Worm (Caenorhabditis elegans) whole organism, young adult: ENCODE results near the gene ckb-2.

Experiments
- B0336.3 ChIP-seq: fragments of 200-800 bp; sonication (Bioruptor generic); IDR thresholded peaks from 2 replicates; pipeline ENCODE4 v1.3.6; 2022; ENCODE audit warnings: missing genetic modification characterization, missing compliant biosample characterization
- C06A6.2 ChIP-seq: fragments of 200-800 bp; sonication (Bioruptor generic); conservative IDR thresholded peaks from 2 replicates; pipeline ENCODE4 v1.3.6; 2022; ENCODE audit warnings: missing genetic modification characterization, missing compliant biosample characterization
- F10E7.11 ChIP-seq: sonication (generic microtip); optimal IDR thresholded peaks from 2 replicates; lab custom pipeline; 2017; ENCODE audit warnings: mild to moderate bottlenecking, missing genetic modification characterization, moderate library complexity, missing compliant biosample characterization
- F22D6.2 ChIP-seq: sonication (generic microtip); optimal IDR thresholded peaks from 2 replicates; lab custom pipeline; 2016; ENCODE audit warnings: mild to moderate bottlenecking, missing genetic modification characterization, missing compliant biosample characterization
- F37B4.10 ChIP-seq: fragments of 200-800 bp; sonication (Bioruptor generic); IDR thresholded peaks from 2 replicates; pipeline ENCODE4 v1.3.6; 2022; ENCODE audit warnings: missing genetic modification characterization, missing compliant biosample characterization
- F52B5.7 ChIP-seq: sonication (generic microtip); optimal IDR thresholded peaks from 2 replicates; lab custom pipeline; 2016; ENCODE audit warnings: mild to moderate bottlenecking, missing genetic modification characterization, missing compliant biosample characterization
- F55B11.4 ChIP-seq: sonication (generic microtip); optimal IDR thresholded peaks from 2 replicates; lab custom pipeline; 2016; ENCODE audit warnings: missing compliant biosample characterization, missing genetic modification characterization, borderline replicate concordance; ENCODE audit not compliant: insufficient read depth
- T07F8.4 ChIP-seq: sonication (generic microtip); optimal IDR thresholded peaks from 2 replicates; lab custom pipeline; 2016; ENCODE audit warnings: mild to moderate bottlenecking, missing genetic modification characterization, moderate library complexity, missing compliant biosample characterization
- T26A5.8 ChIP-seq: sonication (generic microtip); optimal IDR thresholded peaks from 2 replicates; lab custom pipeline; 2016; ENCODE audit warnings: missing genetic modification characterization, missing compliant biosample characterization
- Y56A3A.18 ChIP-seq: fragments of 200-800 bp; sonication (Bioruptor generic); IDR thresholded peaks from 2 replicates; pipeline ENCODE4 v1.3.6; 2022; ENCODE audit warnings: missing genetic modification reagents, missing genetic modification characterization, missing compliant biosample characterization
- Y67H2A.10 ChIP-seq: fragments of 200-800 bp; sonication (Bioruptor generic); conservative IDR thresholded peaks from 2 replicates; pipeline ENCODE4 v1.3.6; 2022; ENCODE audit warnings: missing genetic modification reagents, missing genetic modification characterization, missing compliant biosample characterization
- ZK185.1 ChIP-seq: sonication (generic microtip); optimal IDR thresholded peaks from 2 replicates; lab custom pipeline; 2016; ENCODE audit warnings: mild to moderate bottlenecking, missing genetic modification characterization, missing compliant biosample characterization; ENCODE audit not compliant: poor library complexity, severe bottlenecking
- akir-1 ChIP-seq: fragments of 200-800 bp; sonication (Bioruptor generic); optimal IDR thresholded peaks from 2 replicates; lab custom pipeline; 2018; ENCODE audit warnings: mild to moderate bottlenecking, missing genetic modification characterization, moderate library complexity, missing compliant biosample characterization
- atf-7 ChIP-seq: sonication (generic microtip); optimal IDR thresholded peaks from 2 replicates; lab custom pipeline; 2017; ENCODE audit warnings: mild to moderate bottlenecking, missing genetic modification characterization, missing compliant biosample characterization
- attf-6 ChIP-seq: fragments of 200-800 bp; sonication (Bioruptor generic); IDR thresholded peaks from 2 replicates; pipeline ENCODE4 v1.3.6; 2022; ENCODE audit warnings: missing genetic modification reagents, missing genetic modification characterization, missing compliant biosample characterization
- bed-2 ChIP-seq: fragments of 200-800 bp; sonication (Bioruptor generic); IDR thresholded peaks from 2 replicates; pipeline ENCODE4 v1.3.6; 2022; ENCODE audit warnings: missing genetic modification reagents, missing genetic modification characterization, missing compliant biosample characterization
- ccch-3 ChIP-seq: fragments of 200-800 bp; sonication (Bioruptor generic); optimal IDR thresholded peaks from 2 replicates; lab custom pipeline; 2018; ENCODE audit warnings: mild to moderate bottlenecking, missing genetic modification characterization, missing compliant biosample characterization
- cebp-1 ChIP-seq, 2 experiments: fragments of 200-800 bp in 1 of 2; sonication (Bioruptor generic) in 1 of 2; sonication (generic microtip) in 1 of 2; IDR thresholded peaks in 1 of 2; optimal IDR thresholded peaks in 1 of 2; 2 replicates each; pipeline versions ENCODE4 v1.3.6 to Lab custom; 2017 to 2022; ENCODE audit warnings: missing compliant biosample characterization in 2 of 2, missing genetic modification characterization in 2 of 2, mild to moderate bottlenecking in 1 of 2, missing genetic modification reagents in 1 of 2, moderate library complexity in 1 of 2
- ceh-40 ChIP-seq: fragments of 200-800 bp; sonication (Bioruptor generic); IDR thresholded peaks from 2 replicates; pipeline ENCODE4 v1.3.6; 2022; ENCODE audit warnings: missing genetic modification characterization, missing compliant biosample characterization
- ceh-79 ChIP-seq: sonication (generic microtip); optimal IDR thresholded peaks from 2 replicates; lab custom pipeline; 2017; ENCODE audit warnings: mild to moderate bottlenecking, missing genetic modification characterization, missing compliant biosample characterization
- die-1 ChIP-seq: sonication (generic microtip); optimal IDR thresholded peaks from 2 replicates; lab custom pipeline; 2016; ENCODE audit warnings: missing genotype, mild to moderate bottlenecking, missing genetic modification characterization, missing compliant biosample characterization
- dpff-1 ChIP-seq: sonication (generic microtip); optimal IDR thresholded peaks from 2 replicates; lab custom pipeline; 2017; ENCODE audit warnings: mild to moderate bottlenecking, missing genetic modification characterization, missing compliant biosample characterization
- efl-1 ChIP-seq: fragments of 150-350 bp; optimal IDR thresholded peaks from 2 replicates; lab custom pipeline; 2014; ENCODE audit warnings: missing biosample characterization, missing genetic modification reagents, missing genetic modification characterization
- egl-18 ChIP-seq: fragments of 200-800 bp; sonication (Bioruptor generic); IDR thresholded peaks from 2 replicates; pipeline ENCODE4 v1.3.6; 2022; ENCODE audit warnings: missing genetic modification reagents, missing genetic modification characterization, missing compliant biosample characterization
- ekl-4 ChIP-seq: fragments of 200-800 bp; sonication (Bioruptor generic); IDR thresholded peaks from 2 replicates; pipeline ENCODE4 v1.3.6; 2022; ENCODE audit warnings: missing genetic modification reagents, missing genetic modification characterization, missing compliant biosample characterization
- ets-4 ChIP-seq: fragments of 200-800 bp; sonication (Bioruptor generic); optimal IDR thresholded peaks from 2 replicates; lab custom pipeline; 2018; ENCODE audit warnings: mild to moderate bottlenecking, missing genetic modification characterization, missing compliant biosample characterization
- fkh-3 ChIP-seq: sonication (generic microtip); optimal IDR thresholded peaks from 2 replicates; lab custom pipeline; 2016; ENCODE audit warnings: mild to moderate bottlenecking, missing genetic modification characterization, missing compliant biosample characterization
- hmg-1.2 ChIP-seq: fragments of 200-800 bp; sonication (Bioruptor generic); IDR thresholded peaks from 2 replicates; pipeline ENCODE4 v1.3.6; 2022; ENCODE audit warnings: missing genetic modification reagents, missing genetic modification characterization, missing compliant biosample characterization
- lag-1 ChIP-seq: fragments of 200-800 bp; sonication (Bioruptor generic); IDR thresholded peaks from 2 replicates; pipeline ENCODE4 v1.3.6; 2022; ENCODE audit warnings: missing genetic modification reagents, missing genetic modification characterization, missing compliant biosample characterization
- lsy-27 ChIP-seq: sonication (generic microtip); optimal IDR thresholded peaks from 2 replicates; lab custom pipeline; 2017; ENCODE audit warnings: missing genetic modification characterization, mild to moderate bottlenecking, missing compliant biosample characterization, antibody characterized with exemption, missing genotype, borderline replicate concordance; ENCODE audit not compliant: insufficient read depth
- madf-3 ChIP-seq: fragments of 200-800 bp; sonication (Bioruptor generic); IDR thresholded peaks from 2 replicates; pipeline ENCODE4 v1.3.6; 2022; ENCODE audit warnings: missing genetic modification reagents, missing genetic modification characterization, missing compliant biosample characterization
- madf-8 ChIP-seq: fragments of 200-800 bp; sonication (Bioruptor generic); conservative IDR thresholded peaks from 2 replicates; pipeline ENCODE4 v1.3.6; 2022; ENCODE audit warnings: missing genetic modification reagents, missing genetic modification characterization, missing compliant biosample characterization
- mes-4 ChIP-seq: sonication (generic microtip); optimal IDR thresholded peaks from 2 replicates; lab custom pipeline; 2016; ENCODE audit warnings: missing genotype, missing genetic modification characterization, missing compliant biosample characterization
- nfyb-1 ChIP-seq: fragments of 200-800 bp; sonication (Bioruptor generic); IDR thresholded peaks from 2 replicates; pipeline ENCODE4 v1.3.6; 2022; ENCODE audit warnings: missing genetic modification reagents, missing genetic modification characterization, missing compliant biosample characterization
- nhr-90 ChIP-seq: sonication (generic microtip); optimal IDR thresholded peaks from 2 replicates; lab custom pipeline; 2016; ENCODE audit warnings: missing genotype, mild to moderate bottlenecking, missing genetic modification characterization, missing compliant biosample characterization
- pbrm-1 ChIP-seq: fragments of 200-800 bp; sonication (Bioruptor generic); IDR thresholded peaks from 2 replicates; pipeline ENCODE4 v1.3.6; 2022; ENCODE audit warnings: missing genetic modification reagents, missing genetic modification characterization, missing compliant biosample characterization
- pha-4 ChIP-seq: fragments of 150-350 bp; sonication (generic microtip); optimal IDR thresholded peaks from 2 replicates; lab custom pipeline; 2014; ENCODE audit warnings: missing biosample characterization, missing genetic modification reagents, missing genetic modification characterization
- rec-8 ChIP-seq, 2 experiments: sonication (generic microtip); optimal IDR thresholded peaks; 2 replicates each; lab custom pipeline; 2016; ENCODE audit warnings: mild to moderate bottlenecking in 2 of 2, missing genetic modification characterization in 2 of 2, missing genetic modification reagents in 2 of 2, missing genotype in 2 of 2, missing biosample characterization in 1 of 2, missing compliant biosample characterization in 1 of 2, moderate library complexity in 1 of 2
- rpc-1 ChIP-seq, 2 experiments: fragments of 150-350 bp in 1 of 2; sonication (generic microtip) in 1 of 2; optimal IDR thresholded peaks; 2 replicates each; lab custom pipeline; 2014 to 2018; ENCODE audit warnings: missing biosample characterization in 1 of 2, missing genetic modification characterization in 1 of 2, missing genetic modification reagents in 1 of 2, missing genotype in 1 of 2
- snpc-3.4 ChIP-seq: sonication (generic microtip); optimal IDR thresholded peaks from 2 replicates; lab custom pipeline; 2017; ENCODE audit warnings: missing genetic modification characterization, mild to moderate bottlenecking, missing compliant biosample characterization, antibody characterized with exemption, moderate library complexity, missing genotype, missing genetic modification reagents
- tbp1 ChIP-seq: fragments of 200-800 bp; sonication (Bioruptor generic); optimal IDR thresholded peaks from 2 replicates; lab custom pipeline; 2018; ENCODE audit warnings: mild to moderate bottlenecking, missing genetic modification characterization, missing compliant biosample characterization
- tbx-9 ChIP-seq: sonication (generic microtip); optimal IDR thresholded peaks from 2 replicates; lab custom pipeline; 2016; ENCODE audit warnings: borderline replicate concordance, missing genetic modification characterization, inconsistent platforms, missing compliant biosample characterization

The ckb-2 gene

ce11 chrIII:4323120-4323519 is 44.6 kb upstream of the ckb-2 start:
- TF ChIP-seq madf-8 (GFP tag; lab: Robert Waterston, UW) (no peak), ZK185.1 (tag; lab: Kevin White, UChicago) (peak; percentile 5), hmg-1.2 (GFP tag; lab: Robert Waterston, UW) (peak; percentile 73; the same call in 1 of the 2 replicates), dpff-1 (tag; lab: Kevin White, UChicago) (no peak), Y56A3A.18 (GFP tag; lab: Robert Waterston, UW) (no peak)

ce11 chrIII:4323859-4324258 is 43.9 kb upstream of the ckb-2 start, which contains the start of gene H38K22.9:
TSS of gene H38K22.9 (plus strand) at chrIII:4324159.
- no peak for TF ChIP-seq rpc-1 (optimal IDR thresholded peaks at IDR 0.05; lab: Kevin White, UChicago)
- TF ChIP-seq rpc-1 (tag; optimal IDR thresholded peaks at IDR 0.05; lab: Kevin White, UChicago): no peak
- TF ChIP-seq mes-4 (tag; lab: Kevin White, UChicago): no peak
- no peak for TF ChIP-seq ets-4 (GFP tag; lab: Kevin White, UChicago)
- no peak for TF ChIP-seq cebp-1 (GFP tag; IDR thresholded peaks at IDR 0.05; lab: Robert Waterston, UW)
- TF ChIP-seq cebp-1 (tag; optimal IDR thresholded peaks at IDR 0.05; lab: Kevin White, UChicago): no peak
- no peak for TF ChIP-seq lsy-27 (tag; lab: Kevin White, UChicago)
- TF ChIP-seq B0336.3 (GFP tag; lab: Robert Waterston, UW): no peak
- TF ChIP-seq T07F8.4: no peak
- no peak for TF ChIP-seq ceh-79
- no peak for TF ChIP-seq nhr-90 (tag; lab: Kevin White, UChicago)
- TF ChIP-seq dpff-1 (tag; lab: Kevin White, UChicago): no peak
- no peak for TF ChIP-seq F10E7.11 (tag; lab: Kevin White, UChicago)
- TF ChIP-seq egl-18 (GFP tag; lab: Robert Waterston, UW): no peak
- TF ChIP-seq F52B5.7 (tag; lab: Kevin White, UChicago): no peak
- TF ChIP-seq ceh-40 (GFP tag; lab: Robert Waterston, UW): no peak
- TF ChIP-seq F37B4.10: no peak
- no peak for TF ChIP-seq pha-4 (tag; lab: Kevin White, UChicago)
- no peak for TF ChIP-seq die-1
- TF ChIP-seq pbrm-1: no peak
- TF ChIP-seq ekl-4 (GFP tag; lab: Robert Waterston, UW): no peak
- TF ChIP-seq madf-3: no peak

ce11 chrIII:4328208-4328987 is 39.4 kb upstream of the ckb-2 start:
- TF ChIP-seq efl-1 (GFP tag; lab: Kevin White, UChicago) (no peak), nhr-90 (tag; lab: Kevin White, UChicago) (no peak), nfyb-1 (peak; percentile 56; the same call in 1 of the 2 replicates), ccch-3 (GFP tag; lab: Kevin White, UChicago) (no peak), snpc-3.4 (no peak), fkh-3 (tag; lab: Kevin White, UChicago) (no peak)

ce11 chrIII:4330984-4331383 is 36.8 kb upstream of the ckb-2 start, which contains the start of gene gly-6:
TSS of gene gly-6 (minus strand) at chrIII:4331228.
- TF ChIP-seq snpc-3.4: no peak
- TF ChIP-seq tbp1: no peak
- TF ChIP-seq bed-2 (GFP tag; lab: Robert Waterston, UW): no peak
- no peak for TF ChIP-seq Y67H2A.10 (GFP tag; lab: Robert Waterston, UW)
- TF ChIP-seq C06A6.2 (GFP tag; lab: Robert Waterston, UW): no peak
- no peak for TF ChIP-seq akir-1
- TF ChIP-seq tbx-9 (tag; lab: Kevin White, UChicago): no peak
- no peak for TF ChIP-seq hmg-1.2 (GFP tag; lab: Robert Waterston, UW)
- no peak for TF ChIP-seq attf-6 (GFP tag; lab: Robert Waterston, UW)
- no peak for TF ChIP-seq F55B11.4
- no peak for TF ChIP-seq rec-8 (tag; optimal IDR thresholded peaks at IDR 0.05; lab: Kevin White, UChicago)
- TF ChIP-seq T26A5.8 (tag; lab: Kevin White, UChicago): no peak
- no peak for TF ChIP-seq F22D6.2 (tag; lab: Kevin White, UChicago)
- no peak for TF ChIP-seq atf-7 (tag; lab: Kevin White, UChicago)
- no peak for TF ChIP-seq die-1
- no peak for TF ChIP-seq lag-1 (GFP tag; lab: Robert Waterston, UW)
